Fruit fly (Drosophila melanogaster) whole organism, embryonic: ENCODE results near the gene CG17777.
A peak's percentile ranks its signal among the peaks of the same experiment; 100 is the strongest.

Experiments used
- Atf-2 ChIP-seq: fragments of 200-800 bp; sonication (Bioruptor generic); optimal IDR thresholded peaks from 2 replicates; lab custom pipeline; 2016; ENCODE audit warnings: missing biosample characterization, missing genetic modification characterization
- B-H1 ChIP-seq: fragments of 200-800 bp; sonication (Bioruptor generic); IDR thresholded peaks from 3 replicates; pipeline ENCODE4 v1.3.6; 2022; ENCODE audit warnings: missing biosample characterization, missing genetic modification characterization
- CG10209 ChIP-seq: fragments of 200-800 bp; sonication (Bioruptor generic); optimal IDR thresholded peaks from 3 replicates; lab custom pipeline; 2017; ENCODE audit warnings: missing biosample characterization, mild to moderate bottlenecking, missing genetic modification characterization, missing genetic modification reagents
- CG10543 ChIP-seq: fragments of 200-800 bp; sonication (Bioruptor generic); optimal IDR thresholded peaks from 3 replicates; lab custom pipeline; 2017; ENCODE audit warnings: missing biosample characterization, mild to moderate bottlenecking, missing genetic modification characterization, moderate library complexity
- CG11456 ChIP-seq: fragments of 200-800 bp; sonication (Bioruptor generic); IDR thresholded peaks from 3 replicates; pipeline ENCODE4 v1.3.6; 2022; ENCODE audit warnings: missing biosample characterization, missing genetic modification characterization
- CG11695 ChIP-seq: fragments of 200-800 bp; sonication (Bioruptor generic); IDR thresholded peaks from 3 replicates; pipeline ENCODE4 v1.3.6; 2022; ENCODE audit warnings: missing biosample characterization, missing genetic modification characterization
- CG13123 ChIP-seq: fragments of 200-800 bp; sonication (Bioruptor generic); optimal IDR thresholded peaks from 2 replicates; lab custom pipeline; 2016; ENCODE audit warnings: missing biosample characterization, missing genetic modification characterization
- CG14965 ChIP-seq: fragments of 200-800 bp; sonication (Bioruptor generic); optimal IDR thresholded peaks from 2 replicates; lab custom pipeline; 2016; ENCODE audit warnings: missing biosample characterization, missing genetic modification characterization, borderline replicate concordance
- CG1603 ChIP-seq: fragments of 200-800 bp; sonication (Bioruptor generic); optimal IDR thresholded peaks from 2 replicates; lab custom pipeline; 2019; ENCODE audit warnings: missing biosample characterization, mild to moderate bottlenecking, missing genetic modification characterization, moderate library complexity
- CG17912 ChIP-seq: fragments of 200-800 bp; sonication (Bioruptor generic); optimal IDR thresholded peaks from 2 replicates; lab custom pipeline; 2018; ENCODE audit warnings: missing biosample characterization, mild to moderate bottlenecking, missing genetic modification characterization
- CG1792 ChIP-seq: fragments of 200-800 bp; sonication (Bioruptor generic); optimal IDR thresholded peaks from 2 replicates; lab custom pipeline; 2016; ENCODE audit warnings: missing biosample characterization, missing genetic modification characterization
- CG18619 ChIP-seq: fragments of 200-800 bp; sonication (Bioruptor generic); optimal IDR thresholded peaks from 3 replicates; lab custom pipeline; 2017; ENCODE audit warnings: missing biosample characterization, mild to moderate bottlenecking, missing genetic modification characterization
- CG30431 ChIP-seq: fragments of 200-800 bp; sonication (Bioruptor generic); optimal IDR thresholded peaks from 2 replicates; lab custom pipeline; 2017; ENCODE audit warnings: missing biosample characterization, missing genetic modification characterization
- CG4328 ChIP-seq: fragments of 200-800 bp; sonication (Bioruptor generic); optimal IDR thresholded peaks from 3 replicates; lab custom pipeline; 2017; ENCODE audit warnings: missing biosample characterization, missing genetic modification reagents, missing genetic modification characterization
- CG7556 ChIP-seq: fragments of 200-800 bp; sonication (Bioruptor generic); optimal IDR thresholded peaks from 2 replicates; lab custom pipeline; 2017; ENCODE audit warnings: missing biosample characterization, mild to moderate bottlenecking, missing genetic modification characterization
- CG7963 ChIP-seq: fragments of 200-800 bp; sonication (Bioruptor generic); IDR thresholded peaks from 3 replicates; pipeline ENCODE4 v1.3.6; 2022; ENCODE audit warnings: missing biosample characterization, missing genetic modification characterization; ENCODE audit not compliant: partially characterized antibody
- CG8478 ChIP-seq: fragments of >200 bp; optimal IDR thresholded peaks from 2 replicates; lab custom pipeline; 2018
- D19B ChIP-seq: fragments of 200-800 bp; sonication (Bioruptor generic); optimal IDR thresholded peaks from 2 replicates; lab custom pipeline; 2017; ENCODE audit warnings: missing biosample characterization, mild to moderate bottlenecking, missing genetic modification characterization
- Deaf1 ChIP-seq: fragments of 200-800 bp; optimal IDR thresholded peaks from 3 replicates; lab custom pipeline; 2019; ENCODE audit warnings: missing biosample characterization, mild to moderate bottlenecking, missing genetic modification characterization, moderate library complexity
- Dek ChIP-seq: fragments of 200-800 bp; sonication (Bioruptor generic); optimal IDR thresholded peaks from 3 replicates; lab custom pipeline; 2019; ENCODE audit warnings: missing biosample characterization, mild to moderate bottlenecking, missing genetic modification characterization, moderate library complexity
- Dfd ChIP-seq, 2 experiments: fragments of >200 bp; optimal IDR thresholded peaks; 2 replicates each; lab custom pipeline; 2017; ENCODE audit warnings: missing biosample characterization in 2 of 2, missing genetic modification characterization in 2 of 2
- Dip3 ChIP-seq: fragments of 200-800 bp; sonication (Bioruptor generic); optimal IDR thresholded peaks from 3 replicates; lab custom pipeline; 2016; ENCODE audit warnings: missing biosample characterization, missing genetic modification characterization
- Hand ChIP-seq: fragments of 200-800 bp; sonication (Bioruptor generic); optimal IDR thresholded peaks from 2 replicates; lab custom pipeline; 2017; ENCODE audit warnings: mild to moderate bottlenecking, missing biosample characterization, missing genetic modification reagents, missing genetic modification characterization
- Hr78 ChIP-seq, 2 experiments: fragments of 200-800 bp in 1 of 2; fragments of >200 bp in 1 of 2; sonication (Bioruptor generic) in 1 of 2; optimal IDR thresholded peaks; 2 replicates each; lab custom pipeline; 2017 to 2019; ENCODE audit warnings: missing biosample characterization in 2 of 2, missing genetic modification characterization in 2 of 2, mild to moderate bottlenecking in 1 of 2, moderate library complexity in 1 of 2
- NK7.1 ChIP-seq: fragments of 200-800 bp; sonication (Bioruptor generic); optimal IDR thresholded peaks from 3 replicates; lab custom pipeline; 2016; ENCODE audit warnings: missing biosample characterization, missing genetic modification characterization
- Nf-YB ChIP-seq: fragments of 200-800 bp; sonication (Bioruptor generic); optimal IDR thresholded peaks from 3 replicates; lab custom pipeline; 2019; ENCODE audit warnings: missing biosample characterization, mild to moderate bottlenecking, missing genetic modification characterization, moderate library complexity
- Oaz ChIP-seq: fragments of 200-800 bp; sonication (Bioruptor generic); IDR thresholded peaks from 2 replicates; pipeline ENCODE4 v1.3.6; 2022; ENCODE audit warnings: missing biosample characterization, missing genetic modification characterization
- Pdp1 ChIP-seq, 2 experiments: fragments of 200-800 bp; sonication (Bioruptor generic); optimal IDR thresholded peaks; 3 replicates each; lab custom pipeline; 2016; ENCODE audit warnings: missing biosample characterization in 2 of 2, missing genetic modification characterization in 2 of 2, mild to moderate bottlenecking in 1 of 2, moderate library complexity in 1 of 2
- Rx ChIP-seq: fragments of 200-800 bp; sonication (Bioruptor generic); IDR thresholded peaks from 2 replicates; pipeline ENCODE4 v1.3.6; 2022; ENCODE audit warnings: missing biosample characterization, missing genetic modification characterization
- Six4 ChIP-seq: fragments of 200-800 bp; sonication (Bioruptor generic); optimal IDR thresholded peaks from 2 replicates; lab custom pipeline; 2016; ENCODE audit warnings: missing biosample characterization, missing genetic modification characterization
- ase ChIP-seq: fragments of 200-800 bp; sonication (Bioruptor generic); IDR thresholded peaks from 3 replicates; pipeline ENCODE4 v1.3.6; 2022; ENCODE audit warnings: missing biosample characterization, missing genetic modification characterization
- btn ChIP-seq: fragments of 200-800 bp; sonication (Bioruptor generic); optimal IDR thresholded peaks from 2 replicates; lab custom pipeline; 2016; ENCODE audit warnings: missing biosample characterization, missing genetic modification characterization
- chm ChIP-seq: fragments of 200-800 bp; sonication (Bioruptor generic); IDR thresholded peaks from 2 replicates; pipeline ENCODE4 v1.3.6; 2022; ENCODE audit warnings: missing biosample characterization, missing genetic modification characterization
- ci ChIP-seq: fragments of 200-800 bp; sonication (Bioruptor generic); IDR thresholded peaks from 3 replicates; pipeline ENCODE4 v1.3.6; 2022; ENCODE audit warnings: missing biosample characterization, missing genetic modification characterization
- ewg ChIP-seq: fragments of 200-800 bp; sonication (Bioruptor generic); optimal IDR thresholded peaks from 3 replicates; lab custom pipeline; 2017; ENCODE audit warnings: mild to moderate bottlenecking, missing biosample characterization, missing genetic modification reagents, missing genetic modification characterization
- gce ChIP-seq: fragments of 200-800 bp; sonication (Bioruptor generic); IDR thresholded peaks from 3 replicates; pipeline ENCODE4 v1.3.6; 2022; ENCODE audit warnings: missing biosample characterization, missing genetic modification characterization
- gcm ChIP-seq: fragments of 200-800 bp; sonication (Bioruptor generic); optimal IDR thresholded peaks from 2 replicates; lab custom pipeline; 2019; ENCODE audit warnings: missing biosample characterization, mild to moderate bottlenecking, missing genetic modification characterization, moderate library complexity
- gsb ChIP-seq: fragments of 200-800 bp; sonication (Bioruptor generic); IDR thresholded peaks from 2 replicates; pipeline ENCODE4 v1.3.6; 2022; ENCODE audit warnings: missing biosample characterization, missing genetic modification characterization
- hkb ChIP-seq, 2 experiments: fragments of 200-800 bp in 1 of 2; fragments of >200 bp in 1 of 2; sonication (Bioruptor generic) in 1 of 2; IDR thresholded peaks in 1 of 2; optimal IDR thresholded peaks in 1 of 2; 2 replicates each; pipeline versions ENCODE4 v1.3.6 to Lab custom; 2017 to 2022; ENCODE audit warnings: missing biosample characterization in 1 of 2, missing genetic modification characterization in 1 of 2
- mam ChIP-seq: fragments of 200-800 bp; sonication (Bioruptor generic); optimal IDR thresholded peaks from 3 replicates; lab custom pipeline; 2016; ENCODE audit warnings: missing biosample characterization, missing genetic modification characterization
- ranshi ChIP-seq: fragments of 200-800 bp; sonication (Bioruptor generic); IDR thresholded peaks from 2 replicates; pipeline ENCODE4 v1.3.6; 2022; ENCODE audit warnings: missing biosample characterization, missing genetic modification characterization
- row ChIP-seq: fragments of 200-800 bp; sonication (Bioruptor generic); IDR thresholded peaks from 3 replicates; pipeline ENCODE4 v1.3.6; 2022; ENCODE audit warnings: missing biosample characterization, missing genetic modification characterization
- sd ChIP-seq: fragments of 200-800 bp; sonication (Bioruptor generic); optimal IDR thresholded peaks from 3 replicates; lab custom pipeline; 2018; ENCODE audit warnings: missing biosample characterization, mild to moderate bottlenecking, missing genetic modification characterization, moderate library complexity
- shn ChIP-seq: fragments of 200-800 bp; sonication (Bioruptor generic); optimal IDR thresholded peaks from 3 replicates; lab custom pipeline; 2016; ENCODE audit warnings: missing biosample characterization, missing genetic modification characterization
- sqz ChIP-seq: fragments of 200-800 bp; sonication (Bioruptor generic); optimal IDR thresholded peaks from 3 replicates; lab custom pipeline; 2018; ENCODE audit warnings: missing biosample characterization, mild to moderate bottlenecking, missing genetic modification characterization
- twi ChIP-seq: fragments of 200-800 bp; optimal IDR thresholded peaks from 2 replicates; lab custom pipeline; 2019; ENCODE audit warnings: missing biosample characterization, mild to moderate bottlenecking, missing genetic modification characterization, moderate library complexity
- unpg ChIP-seq: fragments of 200-800 bp; sonication (Bioruptor generic); optimal IDR thresholded peaks from 3 replicates; lab custom pipeline; 2018; ENCODE audit warnings: missing biosample characterization, mild to moderate bottlenecking, missing genetic modification characterization, moderate library complexity
- yki ChIP-seq: fragments of >200 bp; optimal IDR thresholded peaks from 3 replicates; lab custom pipeline; 2018
- zen2 ChIP-seq: fragments of 200-800 bp; sonication (Bioruptor generic); IDR thresholded peaks from 3 replicates; pipeline ENCODE4 v1.3.6; 2022; ENCODE audit warnings: missing biosample characterization, missing genetic modification characterization; ENCODE audit not compliant: partially characterized antibody

CG17777 gene

dm6 chrX:2222181-2222790 lies 35.6 kb downstream of the CG17777 start, which contains the start of gene Vinc (continued):
- no peak; the same call in 1 of the 3 replicates for TF ChIP-seq ci (GFP tag; lab: Robert Waterston, UW)
- TF ChIP-seq ase (GFP tag; lab: Robert Waterston, UW), result 0 out of 3 replicates have a peak, but pooled peaks have one; percentile 55
- TF ChIP-seq btn (GFP tag; lab: Kevin White, UChicago), result peak; percentile 62
- peak; percentile 73 for TF ChIP-seq unpg (GFP tag; lab: Kevin White, UChicago)
- TF ChIP-seq D19B (GFP tag; lab: Kevin White, UChicago), result peak; percentile 84
- peak; percentile 71 for TF ChIP-seq gcm (GFP tag; lab: Kevin White, UChicago)
- peak; percentile 82 for TF ChIP-seq sqz (GFP tag; lab: Kevin White, UChicago)
- peak; percentile 94 for TF ChIP-seq CG11695 (GFP tag; lab: Robert Waterston, UW)
- peak; percentile 79 for TF ChIP-seq Deaf1 (tag; lab: Kevin White, UChicago)
- peak; percentile 51; the same call in 1 of the 2 replicates for TF ChIP-seq Oaz
- TF ChIP-seq CG11456, result peak; percentile 87
- TF ChIP-seq chm (GFP tag; lab: Robert Waterston, UW), result peak; percentile 52; the same call in 1 of the 2 replicates
- TF ChIP-seq CG7556 (GFP tag; lab: Kevin White, UChicago), result peak; percentile 83
- peak; percentile 96 for TF ChIP-seq CG10543 (GFP tag; lab: Kevin White, UChicago)
- TF ChIP-seq yki, result no peak
- TF ChIP-seq gsb, result peak; percentile 78
- peak; percentile 73 for TF ChIP-seq Rx
- peak; percentile 81 for TF ChIP-seq Six4 (GFP tag; lab: Kevin White, UChicago)
- TF ChIP-seq Hand (GFP tag; lab: Kevin White, UChicago), result peak; percentile 86
- peak; percentile 84 for TF ChIP-seq ranshi (GFP tag; lab: Robert Waterston, UW)
- peak; percentile 51 for TF ChIP-seq CG14965 (GFP tag; lab: Kevin White, UChicago)
- TF ChIP-seq mam, result peak; percentile 93
- TF ChIP-seq sd (tag; lab: Kevin White, UChicago), result peak; percentile 40
- TF ChIP-seq Pdp1 (GFP tag; optimal IDR thresholded peaks at IDR 0.05; lab: Kevin White, UChicago), result peak; percentile 77 to 90
- TF ChIP-seq twi, result peak; percentile 48
- TF ChIP-seq shn (GFP tag; lab: Kevin White, UChicago), result peak; percentile 83
- TF ChIP-seq CG17912 (GFP tag; lab: Kevin White, UChicago), result peak; percentile 56
- 0 out of 3 replicates have a peak, but pooled peaks have one; percentile 7 for TF ChIP-seq CG7963 (GFP tag; lab: Robert Waterston, UW)
- peak; percentile 74 for TF ChIP-seq CG30431 (GFP tag; lab: Kevin White, UChicago)
- TF ChIP-seq Dfd (GFP tag; optimal IDR thresholded peaks at IDR 0.05; lab: Kevin White, UChicago), result no peak
- peak; percentile 57; the same call in 1 of the 3 replicates for TF ChIP-seq gce
- TF ChIP-seq zen2, result peak; percentile 41; the same call in 1 of the 3 replicates
- peak; percentile 67 for TF ChIP-seq Atf-2 (GFP tag; lab: Kevin White, UChicago)
- peak; percentile 68 for TF ChIP-seq B-H1 (GFP tag; lab: Robert Waterston, UW)
- peak; percentile 89 for TF ChIP-seq CG10209 (GFP tag; lab: Kevin White, UChicago)
- TF ChIP-seq CG1603 (tag; lab: Kevin White, UChicago), result no peak
- TF ChIP-seq CG8478, result no peak
- no peak for TF ChIP-seq hkb (optimal IDR thresholded peaks at IDR 0.05; lab: Kevin White, UChicago)
- peak; percentile 86 for TF ChIP-seq hkb (GFP tag; IDR thresholded peaks at IDR 0.05; lab: Robert Waterston, UW)
- TF ChIP-seq NK7.1 (GFP tag; lab: Kevin White, UChicago), result peak; percentile 80
- TF ChIP-seq CG13123 (GFP tag; lab: Kevin White, UChicago), result peak; percentile 49
- TF ChIP-seq CG4328 (GFP tag; lab: Kevin White, UChicago), result peak; percentile 92
- TF ChIP-seq Dip3 (GFP tag; lab: Kevin White, UChicago), result peak; percentile 86
- peak; percentile 63 for TF ChIP-seq ewg (GFP tag; lab: Kevin White, UChicago)
- no peak for TF ChIP-seq Hr78 (GFP tag; optimal IDR thresholded peaks at IDR 0.05; lab: Kevin White, UChicago)
- TF ChIP-seq row (GFP tag; lab: Robert Waterston, UW), result peak; percentile 98
- TF ChIP-seq CG18619, result peak; percentile 83
- TF ChIP-seq CG1792 (GFP tag; lab: Kevin White, UChicago), result peak; percentile 65
- peak; percentile 83 for TF ChIP-seq Dek (tag; lab: Kevin White, UChicago)
- TF ChIP-seq Nf-YB (GFP tag; lab: Kevin White, UChicago), result peak; percentile 62
